Fruit fly (Drosophila melanogaster): ENCODE data around the gene MED30.

Gene MED30

DNA sequence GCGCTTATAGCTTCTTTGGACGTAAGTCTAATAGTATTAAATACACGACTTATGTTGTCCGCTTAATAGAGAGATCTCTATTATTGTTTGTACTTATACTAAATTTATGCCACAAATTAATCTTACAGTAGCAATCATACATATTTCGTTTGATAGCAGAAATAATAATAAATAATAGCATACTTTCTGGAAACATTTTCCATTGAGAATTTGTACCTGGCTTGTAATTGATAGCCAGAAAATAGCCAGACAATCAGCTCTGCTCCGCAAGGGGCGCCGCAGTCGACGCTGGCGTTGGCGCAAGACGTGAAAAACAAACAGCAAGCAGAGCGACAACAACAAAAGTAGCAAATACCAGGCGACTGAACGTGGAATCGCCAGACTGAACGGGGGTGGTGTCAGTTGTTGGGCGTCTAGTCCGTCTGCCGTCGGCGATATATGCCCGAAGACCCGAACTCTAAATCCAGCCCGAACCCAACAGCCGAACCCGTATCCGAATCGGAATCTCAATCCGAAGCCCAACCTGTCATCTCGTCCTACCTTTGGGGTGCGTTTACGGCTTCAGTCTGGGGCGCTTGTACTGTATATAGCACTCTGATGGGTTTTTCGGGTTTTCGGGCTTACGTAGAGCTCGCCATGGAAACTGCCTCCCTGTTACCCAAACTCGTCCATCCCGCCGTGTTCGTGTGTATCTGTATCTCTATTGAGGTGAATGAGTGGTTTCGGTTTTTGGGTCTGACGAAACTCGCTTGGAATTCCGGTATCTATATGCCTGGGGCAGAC lies 45.7 kb upstream of the MED30 start (continued):
- TF ChIP-seq Rfx (GFP tag; IDR thresholded peaks at IDR 0.05) (no peak; the same call in none of the 2 replicates), Xrp1 (GFP tag; IDR thresholded peaks at IDR 0.05) (no peak), CG31365 (tag; optimal IDR thresholded peaks at IDR 0.05) (no peak), BtbVII (GFP tag; optimal IDR thresholded peaks at IDR 0.05) (no peak), btn (GFP tag; optimal IDR thresholded peaks at IDR 0.05) (no peak), D (optimal IDR thresholded peaks at IDR 0.05) (no peak), D (GFP tag; optimal IDR thresholded peaks at IDR 0.05) (peak; percentile 46), crp (GFP tag; optimal IDR thresholded peaks at IDR 0.05) (peak in 1 of 2 experiments; percentile 6), CG6654 (GFP tag; optimal IDR thresholded peaks at IDR 0.05) (no peak), dmrt99B (tag; optimal IDR thresholded peaks at IDR 0.05) (no peak), CG31388 (GFP tag; optimal IDR thresholded peaks at IDR 0.05) (no peak), nau (GFP tag; optimal IDR thresholded peaks at IDR 0.05) (no peak), ems (GFP tag; optimal IDR thresholded peaks at IDR 0.05) (no peak), wek (GFP tag; optimal IDR thresholded peaks at IDR 0.05) (no peak), Poxn (GFP tag; IDR thresholded peaks at IDR 0.05) (no peak), CG8359 (GFP tag; optimal IDR thresholded peaks at IDR 0.05; ENCODE audit: borderline replicate concordance) (peak; percentile 28), az2 (GFP tag; optimal IDR thresholded peaks at IDR 0.05) (peak; percentile 54), NK7.1 (GFP tag; optimal IDR thresholded peaks at IDR 0.05) (no peak), dati (GFP tag; IDR thresholded peaks at IDR 0.05) (no peak), phol (tag; optimal IDR thresholded peaks at IDR 0.05) (peak; percentile 53), CG15011 (GFP tag; optimal IDR thresholded peaks at IDR 0.05) (peak; percentile 39), Ssrp (tag; optimal IDR thresholded peaks at IDR 0.05) (peak; percentile 48), Atf6 (GFP tag; IDR thresholded peaks at IDR 0.05) (no peak), Hand (GFP tag; optimal IDR thresholded peaks at IDR 0.05) (peak; percentile 3), CG11085 (GFP tag; IDR thresholded peaks at IDR 0.05) (no peak), ab (GFP tag; optimal IDR thresholded peaks at IDR 0.05) (no peak), CG6791 (GFP tag; IDR thresholded peaks at IDR 0.05; ENCODE audit: partially characterized antibody) (peak; percentile 89), ham (GFP tag; IDR thresholded peaks at IDR 0.05) (no peak), cas (GFP tag; IDR thresholded peaks at IDR 0.05) (no peak), CG10366 (GFP tag; IDR thresholded peaks at IDR 0.05) (no peak), sens (GFP tag) (peak; percentile 95), slou (GFP tag; optimal IDR thresholded peaks at IDR 0.05) (no peak), YL-1 (GFP tag; optimal IDR thresholded peaks at IDR 0.05) (no peak), chn (GFP tag; optimal IDR thresholded peaks at IDR 0.05) (peak; percentile 51), CG18764 (GFP tag; optimal IDR thresholded peaks at IDR 0.05) (no peak), GATAe (GFP tag; conservative IDR thresholded peaks at IDR 0.05) (no peak), CG13424 (tag; optimal IDR thresholded peaks at IDR 0.05) (peak; percentile 53), CG3407 (GFP tag; optimal IDR thresholded peaks at IDR 0.05) (no peak), CG11723 (GFP tag; optimal IDR thresholded peaks at IDR 0.05) (no peak), CG10431 (GFP tag; optimal IDR thresholded peaks at IDR 0.05) (no peak), pho (GFP tag; optimal IDR thresholded peaks at IDR 0.05) (peak; percentile 13), CG13624 (GFP tag; optimal IDR thresholded peaks at IDR 0.05) (no peak), CG4282 (GFP tag; optimal IDR thresholded peaks at IDR 0.05) (no peak), CG11696 (GFP tag; IDR thresholded peaks at IDR 0.05) (no peak), CG11560 (tag; IDR thresholded peaks at IDR 0.05) (no peak), CG11093 (GFP tag; IDR thresholded peaks at IDR 0.05) (no peak), CG7786 (GFP tag; optimal IDR thresholded peaks at IDR 0.05) (peak; percentile 35), CG3847 (GFP tag; IDR thresholded peaks at IDR 0.05) (no peak), CG15696 (tag; optimal IDR thresholded peaks at IDR 0.05) (peak; percentile 48), Hmx (GFP tag; optimal IDR thresholded peaks at IDR 0.05) (peak; percentile 47), Tbp (GFP tag; optimal IDR thresholded peaks at IDR 0.05) (peak; percentile 96)

All from whole organism, embryonic.